Worm (Caenorhabditis elegans): Measurements from ENCODE around the gene col-83.

The col-83 gene

ce11 chrII:11072565-11072964, 26.8 kb upstream of the col-83 start:
- TF ChIP-seq flt-1 (GFP tag; IDR thresholded peaks at IDR 0.05) (no peak), scrt-1 (GFP tag; IDR thresholded peaks at IDR 0.05) (no peak), ama-1 (optimal IDR thresholded peaks at IDR 0.05) (no peak)

ce11 chrII:11064191-11064695, 18.5 kb upstream of the col-83 start:
- TF ChIP-seq hnd-1 (tag; optimal IDR thresholded peaks at IDR 0.05): no peak
- no peak for TF ChIP-seq scrt-1 (GFP tag; IDR thresholded peaks at IDR 0.05)
- no peak for TF ChIP-seq ets-7 (tag; optimal IDR thresholded peaks at IDR 0.05)
- TF ChIP-seq F13C5.2 (tag; optimal IDR thresholded peaks at IDR 0.05): no peak
- no peak for TF ChIP-seq tra-4 (tag; optimal IDR thresholded peaks at IDR 0.05)
- no peak for TF ChIP-seq tbx-11 (GFP tag; IDR thresholded peaks at IDR 0.05)
- TF ChIP-seq ama-1 (optimal IDR thresholded peaks at IDR 0.05): no peak
- no peak for TF ChIP-seq hmbx-1 (tag; optimal IDR thresholded peaks at IDR 0.05)
- TF ChIP-seq ceh-36 (tag; optimal IDR thresholded peaks at IDR 0.05): no peak
- TF ChIP-seq ceh-13 (GFP tag; optimal IDR thresholded peaks at IDR 0.05): no peak
- no peak for TF ChIP-seq hmg-4 (GFP tag; optimal IDR thresholded peaks at IDR 0.05)

- no peak for TF ChIP-seq ama-1 (optimal IDR thresholded peaks at IDR 0.05)
- TF ChIP-seq ceh-13 (GFP tag; optimal IDR thresholded peaks at IDR 0.05): no peak
- TF ChIP-seq aly-1 (tag; optimal IDR thresholded peaks at IDR 0.05): no peak
- TF ChIP-seq F13C5.2 (tag; optimal IDR thresholded peaks at IDR 0.05): no peak
Measured at ce11 chrII:11057256-11057655, 11.5 kb upstream of the col-83 start.

ce11 chrII:11055223-11055622, 9.5 kb upstream of the col-83 start, which contains the start of gene F45E10.2:
F45E10.2 (minus strand) TSS chrII:11055323.
- no peak for TF ChIP-seq tbx-11 (GFP tag; IDR thresholded peaks at IDR 0.05)
- TF ChIP-seq B0310.2 (tag; optimal IDR thresholded peaks at IDR 0.05): no peak
- no peak for TF ChIP-seq scrt-1 (GFP tag; IDR thresholded peaks at IDR 0.05)
- TF ChIP-seq tbx-37 (GFP tag; conservative IDR thresholded peaks at IDR 0.05): no peak

DNA sequence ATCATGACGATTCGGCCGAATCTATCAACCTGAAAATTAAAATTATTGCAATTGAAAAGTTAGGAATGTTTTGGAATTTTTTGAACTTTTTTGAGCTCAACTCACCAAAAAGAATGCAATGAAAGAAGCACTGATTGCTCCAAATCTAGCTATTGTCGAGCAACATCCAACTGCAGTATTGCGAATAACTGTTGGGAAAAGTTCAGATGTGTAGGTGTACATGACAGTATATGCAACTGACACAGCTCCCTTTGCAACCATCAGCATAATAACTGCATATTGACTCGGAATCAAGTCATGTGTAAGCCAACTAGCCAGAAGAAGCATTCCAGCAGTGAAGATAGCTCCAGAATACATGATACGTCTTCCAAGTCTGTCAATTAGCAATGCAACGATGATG, 6.8 kb upstream of the col-83 start:
- TF ChIP-seq ceh-13 (GFP tag; optimal IDR thresholded peaks at IDR 0.05) (no peak), hmbx-1 (tag; optimal IDR thresholded peaks at IDR 0.05) (no peak), sea-1 (GFP tag; conservative IDR thresholded peaks at IDR 0.05) (no peak), B0310.2 (tag; optimal IDR thresholded peaks at IDR 0.05) (no peak), scrt-1 (GFP tag; IDR thresholded peaks at IDR 0.05) (no peak), F13C5.2 (tag; optimal IDR thresholded peaks at IDR 0.05) (no peak), hnd-1 (tag; optimal IDR thresholded peaks at IDR 0.05) (no peak), ets-7 (tag; optimal IDR thresholded peaks at IDR 0.05) (no peak), pes-1 (GFP tag; IDR thresholded peaks at IDR 0.05) (no peak), hmg-4 (GFP tag; optimal IDR thresholded peaks at IDR 0.05) (no peak), flt-1 (GFP tag; IDR thresholded peaks at IDR 0.05) (no peak), tbx-37 (GFP tag; conservative IDR thresholded peaks at IDR 0.05) (no peak), ama-1 (optimal IDR thresholded peaks at IDR 0.05) (no peak), ceh-36 (tag; optimal IDR thresholded peaks at IDR 0.05) (no peak)

ce11 chrII:11050678-11051077, 4.9 kb upstream of the col-83 start:
- TF ChIP-seq aly-1 (tag; optimal IDR thresholded peaks at IDR 0.05) (no peak), pes-1 (GFP tag; IDR thresholded peaks at IDR 0.05) (no peak), ceh-13 (GFP tag; optimal IDR thresholded peaks at IDR 0.05) (no peak), tbx-11 (GFP tag; IDR thresholded peaks at IDR 0.05) (no peak), hmbx-1 (tag; optimal IDR thresholded peaks at IDR 0.05) (no peak), tra-4 (tag; optimal IDR thresholded peaks at IDR 0.05) (no peak), tbx-37 (GFP tag; conservative IDR thresholded peaks at IDR 0.05) (no peak), flt-1 (GFP tag; IDR thresholded peaks at IDR 0.05) (no peak), ceh-36 (tag; optimal IDR thresholded peaks at IDR 0.05) (no peak), sea-1 (GFP tag; conservative IDR thresholded peaks at IDR 0.05) (no peak), hnd-1 (tag; optimal IDR thresholded peaks at IDR 0.05) (no peak)

- TF ChIP-seq tra-4 (tag; optimal IDR thresholded peaks at IDR 0.05) (no peak), ets-7 (tag; optimal IDR thresholded peaks at IDR 0.05) (no peak), ceh-13 (GFP tag; optimal IDR thresholded peaks at IDR 0.05) (no peak), hmg-4 (GFP tag; optimal IDR thresholded peaks at IDR 0.05) (no peak), tbx-11 (GFP tag; IDR thresholded peaks at IDR 0.05) (no peak), scrt-1 (GFP tag; IDR thresholded peaks at IDR 0.05) (no peak), tbx-37 (GFP tag; conservative IDR thresholded peaks at IDR 0.05) (no peak), F13C5.2 (tag; optimal IDR thresholded peaks at IDR 0.05) (no peak), pes-1 (GFP tag; IDR thresholded peaks at IDR 0.05) (no peak), ceh-36 (tag; optimal IDR thresholded peaks at IDR 0.05) (no peak), sea-1 (GFP tag; conservative IDR thresholded peaks at IDR 0.05) (no peak), ama-1 (optimal IDR thresholded peaks at IDR 0.05) (no peak), flt-1 (GFP tag; IDR thresholded peaks at IDR 0.05) (no peak), hnd-1 (tag; optimal IDR thresholded peaks at IDR 0.05) (no peak), B0310.2 (tag; optimal IDR thresholded peaks at IDR 0.05) (no peak), hmbx-1 (tag; optimal IDR thresholded peaks at IDR 0.05) (no peak)
Measured at ce11 chrII:11049876-11050275, 4.1 kb upstream of the col-83 start, which contains the start of the genes sdhd-1 and ilkp-1. sdhd-1 (minus strand) TSS chrII:11049913. ilkp-1 (plus strand) TSS chrII:11050255.

- TF ChIP-seq sea-1 (GFP tag; conservative IDR thresholded peaks at IDR 0.05) (no peak), F13C5.2 (tag; optimal IDR thresholded peaks at IDR 0.05) (no peak), pes-1 (GFP tag; IDR thresholded peaks at IDR 0.05) (no peak), hmbx-1 (tag; optimal IDR thresholded peaks at IDR 0.05) (no peak), flt-1 (GFP tag; IDR thresholded peaks at IDR 0.05) (no peak)
Measured at ce11 chrII:11048930-11049329, 3.2 kb upstream of the col-83 start, which contains the start of gene F33A8.4. F33A8.4 (minus strand) TSS chrII:11049030.
